Worm (Caenorhabditis elegans): ENCODE results near the gene str-6.

Gene str-6

ce11 chrV:15750130-15750529, at the start of gene str-6:
TSS of gene str-6 (minus strand) at chrV:15750230.
- TF ChIP-seq T22C8.4 (GFP tag; IDR thresholded peaks at IDR 0.05) (no peak), cog-1 (tag; optimal IDR thresholded peaks at IDR 0.05) (no peak), med-1 (GFP tag; optimal IDR thresholded peaks at IDR 0.05; ENCODE audit: insufficient read depth) (no peak), ztf-29 (GFP tag; IDR thresholded peaks at IDR 0.05) (no peak), flt-1 (GFP tag; IDR thresholded peaks at IDR 0.05) (no peak), klf-2 (GFP tag; conservative IDR thresholded peaks at IDR 0.05) (no peak), tab-1 (GFP tag; IDR thresholded peaks at IDR 0.05) (no peak), ref-1 (GFP tag; conservative IDR thresholded peaks at IDR 0.05) (no peak), ztf-23 (GFP tag; IDR thresholded peaks at IDR 0.05) (no peak)

ce11 chrV:15798108-15798507, 48.1 kb upstream of the str-6 start, which contains the start of gene T26E4.10:
TSS of gene T26E4.10 (minus strand) at chrV:15798208.
- no peak for TF ChIP-seq ztf-29 (GFP tag; IDR thresholded peaks at IDR 0.05)
- TF ChIP-seq flt-1 (GFP tag; IDR thresholded peaks at IDR 0.05) = no peak
- TF ChIP-seq cog-1 (tag; optimal IDR thresholded peaks at IDR 0.05) = no peak
- TF ChIP-seq T22C8.4 (GFP tag; IDR thresholded peaks at IDR 0.05) = no peak
- TF ChIP-seq tab-1 (GFP tag; IDR thresholded peaks at IDR 0.05) = no peak
- no peak for TF ChIP-seq klf-2 (GFP tag; conservative IDR thresholded peaks at IDR 0.05)
- no peak for TF ChIP-seq med-1 (GFP tag; optimal IDR thresholded peaks at IDR 0.05; ENCODE audit: insufficient read depth)
- no peak for TF ChIP-seq ref-1 (GFP tag; conservative IDR thresholded peaks at IDR 0.05)

- no peak for TF ChIP-seq flt-1 (GFP tag; IDR thresholded peaks at IDR 0.05)
- no peak for TF ChIP-seq cog-1 (tag; optimal IDR thresholded peaks at IDR 0.05)
- no peak for TF ChIP-seq ztf-29 (GFP tag; IDR thresholded peaks at IDR 0.05)
- TF ChIP-seq klf-2 (GFP tag; conservative IDR thresholded peaks at IDR 0.05) = no peak
- no peak for TF ChIP-seq ref-1 (GFP tag; conservative IDR thresholded peaks at IDR 0.05)
- TF ChIP-seq T22C8.4 (GFP tag; IDR thresholded peaks at IDR 0.05) = no peak
- TF ChIP-seq ztf-23 (GFP tag; IDR thresholded peaks at IDR 0.05) = no peak
- TF ChIP-seq tab-1 (GFP tag; IDR thresholded peaks at IDR 0.05) = no peak
- no peak for TF ChIP-seq med-1 (GFP tag; optimal IDR thresholded peaks at IDR 0.05; ENCODE audit: insufficient read depth)
Observed at ce11 chrV:15796087-15796486, 46.1 kb upstream of the str-6 start, which contains the start of gene nhr-223. TSS of gene nhr-223 (plus strand) at chrV:15796387.

- TF ChIP-seq flt-1 (GFP tag; IDR thresholded peaks at IDR 0.05) = no peak
- no peak for TF ChIP-seq med-1 (GFP tag; optimal IDR thresholded peaks at IDR 0.05; ENCODE audit: insufficient read depth)
- no peak for TF ChIP-seq ztf-23 (GFP tag; IDR thresholded peaks at IDR 0.05)
- no peak for TF ChIP-seq ztf-29 (GFP tag; IDR thresholded peaks at IDR 0.05)
- TF ChIP-seq klf-2 (GFP tag; conservative IDR thresholded peaks at IDR 0.05) = no peak
- TF ChIP-seq ref-1 (GFP tag; conservative IDR thresholded peaks at IDR 0.05) = no peak
- TF ChIP-seq tab-1 (GFP tag; IDR thresholded peaks at IDR 0.05) = no peak
- TF ChIP-seq T22C8.4 (GFP tag; IDR thresholded peaks at IDR 0.05) = no peak
- no peak for TF ChIP-seq cog-1 (tag; optimal IDR thresholded peaks at IDR 0.05)
Observed at ce11 chrV:15793270-15793669, 43.2 kb upstream of the str-6 start, which contains the start of gene T26E4.7. TSS of gene T26E4.7 (plus strand) at chrV:15793570.

- TF ChIP-seq ztf-29 (GFP tag; IDR thresholded peaks at IDR 0.05) (no peak), tab-1 (GFP tag; IDR thresholded peaks at IDR 0.05) (no peak), T22C8.4 (GFP tag; IDR thresholded peaks at IDR 0.05) (no peak), med-1 (GFP tag; optimal IDR thresholded peaks at IDR 0.05; ENCODE audit: insufficient read depth) (no peak), klf-2 (GFP tag; conservative IDR thresholded peaks at IDR 0.05) (no peak), flt-1 (GFP tag; IDR thresholded peaks at IDR 0.05) (no peak), cog-1 (tag; optimal IDR thresholded peaks at IDR 0.05) (no peak), ref-1 (GFP tag; conservative IDR thresholded peaks at IDR 0.05) (no peak)
Observed at ce11 chrV:15792409-15792808, 42.4 kb upstream of the str-6 start, which contains the start of gene T26E4.4. TSS of gene T26E4.4 (minus strand) at chrV:15792509.

- no peak for TF ChIP-seq ztf-23 (GFP tag; IDR thresholded peaks at IDR 0.05)
- no peak for TF ChIP-seq klf-2 (GFP tag; conservative IDR thresholded peaks at IDR 0.05)
- TF ChIP-seq ztf-29 (GFP tag; IDR thresholded peaks at IDR 0.05) = no peak
- no peak for TF ChIP-seq med-1 (GFP tag; optimal IDR thresholded peaks at IDR 0.05; ENCODE audit: insufficient read depth)
- no peak for TF ChIP-seq tab-1 (GFP tag; IDR thresholded peaks at IDR 0.05)
- no peak for TF ChIP-seq cog-1 (tag; optimal IDR thresholded peaks at IDR 0.05)
- TF ChIP-seq flt-1 (GFP tag; IDR thresholded peaks at IDR 0.05) = no peak
- TF ChIP-seq T22C8.4 (GFP tag; IDR thresholded peaks at IDR 0.05) = no peak
- TF ChIP-seq ref-1 (GFP tag; conservative IDR thresholded peaks at IDR 0.05) = no peak
Observed at ce11 chrV:15782494-15782893, 32.5 kb upstream of the str-6 start, which contains the start of gene T26E4.3. TSS of gene T26E4.3 (plus strand) at chrV:15782794.

ce11 chrV:15781086-15781485, 31.1 kb upstream of the str-6 start, which contains the start of gene T26E4.2:
TSS of gene T26E4.2 (plus strand) at chrV:15781386.
- no peak for TF ChIP-seq ref-1 (GFP tag; conservative IDR thresholded peaks at IDR 0.05)
- no peak for TF ChIP-seq med-1 (GFP tag; optimal IDR thresholded peaks at IDR 0.05; ENCODE audit: insufficient read depth)
- TF ChIP-seq ztf-29 (GFP tag; IDR thresholded peaks at IDR 0.05) = no peak
- TF ChIP-seq tab-1 (GFP tag; IDR thresholded peaks at IDR 0.05) = no peak
- TF ChIP-seq T22C8.4 (GFP tag; IDR thresholded peaks at IDR 0.05) = no peak
- TF ChIP-seq flt-1 (GFP tag; IDR thresholded peaks at IDR 0.05) = no peak
- no peak for TF ChIP-seq cog-1 (tag; optimal IDR thresholded peaks at IDR 0.05)
- TF ChIP-seq ztf-23 (GFP tag; IDR thresholded peaks at IDR 0.05) = no peak
- TF ChIP-seq klf-2 (GFP tag; conservative IDR thresholded peaks at IDR 0.05) = no peak

- TF ChIP-seq ztf-23 (GFP tag; IDR thresholded peaks at IDR 0.05) (no peak), flt-1 (GFP tag; IDR thresholded peaks at IDR 0.05) (no peak), med-1 (GFP tag; optimal IDR thresholded peaks at IDR 0.05; ENCODE audit: insufficient read depth) (no peak), tab-1 (GFP tag; IDR thresholded peaks at IDR 0.05) (no peak), ztf-29 (GFP tag; IDR thresholded peaks at IDR 0.05) (no peak), klf-2 (GFP tag; conservative IDR thresholded peaks at IDR 0.05) (no peak), ref-1 (GFP tag; conservative IDR thresholded peaks at IDR 0.05) (no peak), T22C8.4 (GFP tag; IDR thresholded peaks at IDR 0.05) (no peak), cog-1 (tag; optimal IDR thresholded peaks at IDR 0.05) (no peak)
Observed at ce11 chrV:15779128-15779729, 29.2 kb upstream of the str-6 start, which contains the start of the genes nhr-285 and irld-52. TSS of gene nhr-285 (minus strand) at chrV:15779228. TSS of gene irld-52 (plus strand) at chrV:15779679.

ce11 chrV:15776651-15777050, 26.6 kb upstream of the str-6 start, which contains the start of gene nhr-283:
TSS of gene nhr-283 (minus strand) at chrV:15776751.
- no peak for TF ChIP-seq ztf-23 (GFP tag; IDR thresholded peaks at IDR 0.05)
- TF ChIP-seq klf-2 (GFP tag; conservative IDR thresholded peaks at IDR 0.05) = no peak
- TF ChIP-seq tab-1 (GFP tag; IDR thresholded peaks at IDR 0.05) = no peak
- TF ChIP-seq ztf-29 (GFP tag; IDR thresholded peaks at IDR 0.05) = no peak

All from whole organism, midembryonic.